Fruit fly (Drosophila melanogaster): ENCODE results near the gene eater.

eater gene

DNA sequence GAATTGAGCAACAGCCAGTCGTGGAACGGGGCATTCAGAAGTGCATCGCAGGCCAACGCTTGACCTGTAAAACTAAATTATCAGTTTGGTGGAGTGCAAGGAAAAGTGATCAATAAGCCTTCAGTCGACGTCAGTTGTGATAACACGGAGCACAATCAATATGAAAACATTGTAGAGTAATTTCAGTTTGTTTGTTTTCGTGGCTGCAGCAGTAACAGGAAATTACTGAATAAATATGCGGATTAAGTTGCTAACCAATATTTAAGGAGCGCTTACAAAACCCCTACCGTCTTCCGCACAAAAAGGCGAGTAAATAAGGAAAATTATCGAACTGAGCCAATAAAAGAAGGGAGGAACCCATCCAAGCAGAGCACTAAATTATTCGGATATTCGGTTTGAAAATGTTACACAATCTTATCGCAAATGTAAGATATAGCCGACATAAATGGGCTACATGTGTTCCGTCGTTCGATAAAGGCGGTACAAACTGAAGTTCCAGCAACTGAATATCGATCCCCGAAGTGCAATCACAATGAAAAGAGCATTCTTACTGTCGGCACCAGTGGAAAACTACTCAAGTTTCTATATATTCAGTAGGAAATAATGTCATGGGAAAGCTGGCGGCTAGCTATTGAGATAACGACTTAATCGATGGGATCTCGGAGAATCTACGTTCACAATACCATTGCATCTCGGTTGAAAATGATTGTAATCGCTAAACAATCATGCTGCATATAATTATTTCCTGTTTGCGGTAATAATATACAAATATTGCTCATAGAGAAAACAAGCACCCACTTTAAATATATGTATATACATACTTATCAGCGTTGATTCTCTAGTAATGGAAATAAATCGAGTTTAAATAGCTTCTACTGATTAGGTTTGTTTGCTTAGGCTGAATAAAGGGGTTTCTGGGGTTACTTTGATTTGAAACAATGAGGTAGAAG is 36.5 kb upstream of the eater start (continued):
- TF ChIP-seq Mes4 (GFP tag; optimal IDR thresholded peaks at IDR 0.05): peak; percentile 71
- peak; percentile 52 for TF ChIP-seq fd96Cb (tag; optimal IDR thresholded peaks at IDR 0.05)
- peak; percentile 25 for TF ChIP-seq her (GFP tag; optimal IDR thresholded peaks at IDR 0.05)
- no peak for TF ChIP-seq Hr39 (optimal IDR thresholded peaks at IDR 0.05)
- peak; percentile 39 for TF ChIP-seq exex (tag; optimal IDR thresholded peaks at IDR 0.05)
- TF ChIP-seq Sin3A (optimal IDR thresholded peaks at IDR 0.05): no peak
- TF ChIP-seq CG33557 (GFP tag; optimal IDR thresholded peaks at IDR 0.05): peak; percentile 80
- TF ChIP-seq ERR (GFP tag; optimal IDR thresholded peaks at IDR 0.05): no peak
- no peak for TF ChIP-seq D (optimal IDR thresholded peaks at IDR 0.05)
- peak; percentile 80 for TF ChIP-seq D (GFP tag; optimal IDR thresholded peaks at IDR 0.05)
- TF ChIP-seq Hey (tag; optimal IDR thresholded peaks at IDR 0.05): no peak
- TF ChIP-seq CG10431 (GFP tag; optimal IDR thresholded peaks at IDR 0.05): peak; percentile 41
- TF ChIP-seq mam (GFP tag; optimal IDR thresholded peaks at IDR 0.05): peak; percentile 20
- peak; percentile 51 for TF ChIP-seq Nf-YB (GFP tag; optimal IDR thresholded peaks at IDR 0.05)
- TF ChIP-seq Sox102F (GFP tag; optimal IDR thresholded peaks at IDR 0.05): peak; percentile 62
- TF ChIP-seq odd (GFP tag; optimal IDR thresholded peaks at IDR 0.05): peak; percentile 75
- TF ChIP-seq CTCF (GFP tag; optimal IDR thresholded peaks at IDR 0.05): peak; percentile 31
- TF ChIP-seq zen2 (GFP tag; IDR thresholded peaks at IDR 0.05; ENCODE audit: partially characterized antibody): no peak
- no peak for TF ChIP-seq Doc3 (GFP tag; IDR thresholded peaks at IDR 0.05; ENCODE audit: partially characterized antibody)
- peak; percentile 82 for TF ChIP-seq lab (GFP tag; optimal IDR thresholded peaks at IDR 0.05)
- TF ChIP-seq CG8281 (tag; optimal IDR thresholded peaks at IDR 0.05): peak; percentile 67
- TF ChIP-seq ham (GFP tag; IDR thresholded peaks at IDR 0.05): no peak
- TF ChIP-seq wek (GFP tag; optimal IDR thresholded peaks at IDR 0.05): peak; percentile 75
- TF ChIP-seq CG4854 (GFP tag; optimal IDR thresholded peaks at IDR 0.05): peak; percentile 57
- peak; percentile 60 for TF ChIP-seq bcd (GFP tag; optimal IDR thresholded peaks at IDR 0.05)
- TF ChIP-seq salm (tag; optimal IDR thresholded peaks at IDR 0.05): peak; percentile 65
- no peak for TF ChIP-seq prd (optimal IDR thresholded peaks at IDR 0.05)
- peak; percentile 60 for TF ChIP-seq prd (GFP tag; IDR thresholded peaks at IDR 0.05)
- TF ChIP-seq gsb (GFP tag; IDR thresholded peaks at IDR 0.05): no peak
- no peak for TF ChIP-seq CG10147 (GFP tag; optimal IDR thresholded peaks at IDR 0.05)
- TF ChIP-seq MBD-R2 (GFP tag; IDR thresholded peaks at IDR 0.05): no peak
- peak; percentile 49; the same call in 1 of the 3 replicates for TF ChIP-seq CG11093 (GFP tag; IDR thresholded peaks at IDR 0.05)
- TF ChIP-seq Neu2 (GFP tag; optimal IDR thresholded peaks at IDR 0.05; ENCODE audit: borderline replicate concordance): no peak
- no peak for TF ChIP-seq CG13287 (GFP tag; IDR thresholded peaks at IDR 0.05; ENCODE audit: partially characterized antibody)
- peak; percentile 33 for TF ChIP-seq CG10543 (GFP tag; optimal IDR thresholded peaks at IDR 0.05)
- peak; percentile 86 for TF ChIP-seq NC2β (GFP tag; optimal IDR thresholded peaks at IDR 0.05)
- peak; percentile 56 for TF ChIP-seq shn (GFP tag; optimal IDR thresholded peaks at IDR 0.05)
- TF ChIP-seq nau (GFP tag; optimal IDR thresholded peaks at IDR 0.05): peak; percentile 81
- TF ChIP-seq CG17912 (GFP tag; optimal IDR thresholded peaks at IDR 0.05): no peak
- TF ChIP-seq CG10959 (GFP tag; IDR thresholded peaks at IDR 0.05): peak; percentile 50; the same call in 1 of the 2 replicates
- TF ChIP-seq NfI (GFP tag; optimal IDR thresholded peaks at IDR 0.05): peak; percentile 28
- peak; percentile 94 for TF ChIP-seq CG15696 (tag; optimal IDR thresholded peaks at IDR 0.05)
- TF ChIP-seq scrt (GFP tag; optimal IDR thresholded peaks at IDR 0.05): peak; percentile 24
- peak; percentile 73 for TF ChIP-seq seq (GFP tag; IDR thresholded peaks at IDR 0.05)
- TF ChIP-seq CG14710 (tag; optimal IDR thresholded peaks at IDR 0.05): peak; percentile 69
- no peak for TF ChIP-seq CG32532 (GFP tag; IDR thresholded peaks at IDR 0.05)
- peak; percentile 66 for TF ChIP-seq CG13123 (GFP tag; optimal IDR thresholded peaks at IDR 0.05)
- TF ChIP-seq sim (GFP tag; IDR thresholded peaks at IDR 0.05): peak; percentile 62; the same call in 1 of the 2 replicates
- TF ChIP-seq chm (GFP tag; IDR thresholded peaks at IDR 0.05): peak; percentile 86
- peak; percentile 62 for TF ChIP-seq YL-1 (GFP tag; optimal IDR thresholded peaks at IDR 0.05)
